Worm (Caenorhabditis elegans) whole organism, midembryonic: ENCODE results near the gene fkb-3.

Source experiments
- T22C8.4 ChIP-seq: fragments of 200-800 bp; sonication (Bioruptor generic); IDR thresholded peaks from 2 replicates; pipeline ENCODE4 v1.3.6; 2022; ENCODE audit warnings: missing genetic modification characterization, missing compliant biosample characterization
- cog-1 ChIP-seq: sonication (generic microtip); optimal IDR thresholded peaks from 2 replicates; lab custom pipeline; 2016; ENCODE audit warnings: missing genetic modification characterization, missing compliant biosample characterization
- flt-1 ChIP-seq: fragments of 200-800 bp; sonication (Bioruptor generic); IDR thresholded peaks from 2 replicates; pipeline ENCODE4 v1.3.6; 2022; ENCODE audit warnings: missing genetic modification characterization, missing compliant biosample characterization
- klf-2 ChIP-seq: fragments of 200-800 bp; sonication (Bioruptor generic); conservative IDR thresholded peaks from 2 replicates; pipeline ENCODE4 v1.3.6; 2022; ENCODE audit warnings: missing genetic modification reagents, missing genetic modification characterization, missing compliant biosample characterization
- med-1 ChIP-seq: sonication (generic microtip); optimal IDR thresholded peaks from 2 replicates; lab custom pipeline; 2017; ENCODE audit warnings: missing genetic modification characterization, mild to moderate bottlenecking, missing compliant biosample characterization, antibody characterized with exemption, missing genetic modification reagents; ENCODE audit not compliant: insufficient read depth
- ref-1 ChIP-seq: fragments of 200-800 bp; sonication (Bioruptor generic); conservative IDR thresholded peaks from 2 replicates; pipeline ENCODE4 v1.3.6; 2022; ENCODE audit warnings: missing genetic modification reagents, missing genetic modification characterization, missing compliant biosample characterization
- tab-1 ChIP-seq: fragments of 200-800 bp; sonication (Bioruptor generic); IDR thresholded peaks from 2 replicates; pipeline ENCODE4 v1.3.6; 2022; ENCODE audit warnings: missing genetic modification characterization, missing compliant biosample characterization
- ztf-23 ChIP-seq: fragments of 200-800 bp; sonication (Bioruptor generic); IDR thresholded peaks from 2 replicates; pipeline ENCODE4 v1.3.6; 2022; ENCODE audit warnings: missing genetic modification reagents, missing genetic modification characterization, missing compliant biosample characterization
- ztf-29 ChIP-seq: fragments of 200-800 bp; sonication (Bioruptor generic); IDR thresholded peaks from 2 replicates; pipeline ENCODE4 v1.3.6; 2022; ENCODE audit warnings: missing genetic modification reagents, missing genetic modification characterization, missing compliant biosample characterization

fkb-3 gene

DNA sequence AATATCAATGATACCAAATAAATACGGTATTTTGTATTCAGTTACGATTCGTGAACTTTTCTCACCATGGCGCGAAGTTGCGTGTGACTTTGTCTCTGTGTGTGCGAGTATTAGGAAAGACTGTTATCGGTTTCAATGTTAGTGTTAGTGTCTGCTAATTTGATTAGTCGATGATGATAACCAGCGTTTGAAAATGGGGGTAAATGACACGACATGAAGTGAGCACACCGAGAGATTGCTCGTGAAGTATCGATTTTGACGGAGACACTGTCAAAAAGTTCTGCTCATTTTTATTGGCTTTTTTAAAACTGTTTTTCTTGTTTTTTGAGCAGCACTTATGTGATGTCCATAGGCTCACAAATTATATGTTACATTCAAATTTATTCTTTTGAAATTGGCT is 26.6 kb upstream of the fkb-3 start:
- no peak for TF ChIP-seq ztf-23 (GFP tag; lab: Robert Waterston, UW)
- TF ChIP-seq T22C8.4 (GFP tag; lab: Robert Waterston, UW): no peak
- TF ChIP-seq tab-1: no peak
- TF ChIP-seq cog-1 (tag; lab: Kevin White, UChicago): no peak
- TF ChIP-seq ref-1: no peak
- no peak for TF ChIP-seq flt-1
- no peak for TF ChIP-seq med-1
- TF ChIP-seq ztf-29 (GFP tag; lab: Robert Waterston, UW): no peak
- TF ChIP-seq klf-2: no peak

DNA sequence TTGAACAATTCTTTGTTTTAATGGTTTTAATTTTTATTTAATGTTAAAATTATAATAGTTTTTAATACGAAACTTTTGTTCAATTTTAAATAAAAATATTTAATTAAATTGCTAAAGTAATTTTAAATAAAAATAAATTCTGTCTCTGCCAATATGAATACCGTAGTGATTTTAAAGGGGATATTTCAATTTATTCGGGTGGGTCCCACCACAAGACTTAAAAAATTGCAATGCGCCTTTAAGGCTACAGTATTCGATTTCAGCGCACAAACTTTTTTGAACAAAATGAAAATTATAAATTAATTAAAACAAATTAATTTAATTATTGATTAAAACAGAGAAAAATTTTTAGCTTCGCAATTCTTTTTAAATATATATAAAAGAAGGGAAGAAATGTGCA is 25.9 kb upstream of the fkb-3 start:
- TF ChIP-seq T22C8.4 (GFP tag; lab: Robert Waterston, UW): no peak
- no peak for TF ChIP-seq ztf-23 (GFP tag; lab: Robert Waterston, UW)
- TF ChIP-seq med-1: no peak
- no peak for TF ChIP-seq ref-1
- TF ChIP-seq tab-1: no peak
- no peak for TF ChIP-seq ztf-29 (GFP tag; lab: Robert Waterston, UW)
- TF ChIP-seq klf-2: no peak
- no peak for TF ChIP-seq flt-1
- TF ChIP-seq cog-1 (tag; lab: Kevin White, UChicago): no peak

DNA sequence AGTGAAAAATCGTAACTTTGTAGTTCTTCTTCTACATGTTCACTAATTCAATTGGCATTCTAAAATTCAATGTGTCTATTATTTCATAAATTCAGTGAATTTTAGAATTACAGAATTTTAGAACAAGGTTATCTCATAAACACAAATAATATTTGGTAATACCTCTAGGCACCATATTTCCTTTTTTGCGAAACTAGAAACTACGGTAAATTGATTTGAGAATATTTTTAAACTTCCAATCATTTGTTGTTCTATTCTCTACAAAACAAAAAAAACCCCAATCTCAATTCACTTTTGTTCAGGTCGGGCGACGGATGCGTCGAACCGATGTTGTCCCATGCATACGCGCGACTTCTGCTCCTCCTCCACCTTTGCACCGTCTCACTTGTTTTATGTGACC is 25.1 kb upstream of the fkb-3 start, which contains the start of gene F09G2.1:
TSS of gene F09G2.1 (plus strand) at position 301 of the 400 bp plus-strand sequence.
- no peak for TF ChIP-seq cog-1 (tag; lab: Kevin White, UChicago)

DNA sequence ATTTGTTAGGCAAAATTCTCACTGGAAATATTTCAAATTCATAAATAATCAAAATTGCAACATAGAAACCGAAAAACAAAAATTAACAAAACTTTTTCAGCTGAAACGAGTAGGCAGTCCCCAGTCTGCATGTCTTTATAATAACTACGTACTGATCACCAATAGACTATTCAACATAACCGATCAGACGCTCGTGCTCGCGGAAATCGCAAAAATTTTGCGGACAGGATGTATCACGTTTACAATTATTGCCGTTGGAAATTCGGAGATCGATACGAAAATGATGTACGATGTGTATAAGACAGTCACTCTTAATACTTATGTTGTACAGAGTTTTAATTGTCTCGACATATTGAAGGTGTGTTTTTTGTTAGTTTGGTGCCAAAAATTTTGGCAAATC is 23.7 kb upstream of the fkb-3 start:
- TF ChIP-seq cog-1 (tag; lab: Kevin White, UChicago) (no peak), tab-1 (no peak), klf-2 (no peak), ref-1 (no peak)

DNA sequence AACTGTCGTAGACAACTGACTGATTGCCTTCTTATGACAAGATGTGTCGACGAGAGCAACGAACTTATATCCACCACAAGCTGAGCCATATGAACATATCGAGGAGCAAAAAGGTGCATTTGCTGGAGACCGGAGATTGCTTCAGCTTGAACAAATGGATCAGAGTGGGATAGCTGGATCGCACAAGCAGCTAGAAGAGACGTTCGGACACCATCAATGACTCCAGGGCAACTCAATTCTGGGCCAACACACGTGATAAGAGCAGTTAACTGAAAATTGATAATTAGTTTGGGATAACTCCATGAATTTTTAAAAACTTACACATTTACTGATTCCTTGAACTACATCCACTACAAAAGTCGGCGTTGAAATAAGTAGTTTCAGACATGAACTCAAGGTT is 16.0 kb upstream of the fkb-3 start:
- TF ChIP-seq med-1: no peak
- TF ChIP-seq flt-1: no peak
- TF ChIP-seq T22C8.4 (GFP tag; lab: Robert Waterston, UW): no peak
- TF ChIP-seq cog-1 (tag; lab: Kevin White, UChicago): no peak
- no peak for TF ChIP-seq ztf-23 (GFP tag; lab: Robert Waterston, UW)
- no peak for TF ChIP-seq tab-1
- no peak for TF ChIP-seq klf-2
- TF ChIP-seq ref-1: no peak
- TF ChIP-seq ztf-29 (GFP tag; lab: Robert Waterston, UW): no peak

DNA sequence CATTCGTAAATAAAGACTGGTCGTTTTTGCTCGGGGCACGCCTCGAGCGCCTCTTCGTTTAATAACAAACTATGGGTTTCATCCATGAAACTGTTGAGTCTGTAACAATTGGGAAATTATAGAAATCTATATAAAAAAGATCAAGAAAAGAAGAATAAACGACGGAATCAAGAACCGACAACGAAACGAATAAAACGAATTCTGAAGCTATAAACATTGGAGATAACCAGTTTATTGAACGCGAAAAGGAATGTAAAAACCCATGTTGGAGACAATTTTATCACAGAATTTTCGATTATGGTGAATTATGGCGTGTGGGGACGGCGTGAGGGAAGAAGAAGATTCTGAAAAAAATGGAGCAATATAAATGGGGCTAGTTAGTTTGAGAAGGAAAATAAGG is 10.2 kb upstream of the fkb-3 start, which contains the start of gene soap-1:
TSS of gene soap-1 (minus strand) at position 101 of the 400 bp plus-strand sequence.
- TF ChIP-seq tab-1 (no peak), flt-1 (no peak), med-1 (no peak), klf-2 (no peak), ref-1 (no peak), T22C8.4 (GFP tag; lab: Robert Waterston, UW) (no peak), ztf-29 (GFP tag; lab: Robert Waterston, UW) (no peak), cog-1 (tag; lab: Kevin White, UChicago) (no peak), ztf-23 (GFP tag; lab: Robert Waterston, UW) (no peak)

DNA sequence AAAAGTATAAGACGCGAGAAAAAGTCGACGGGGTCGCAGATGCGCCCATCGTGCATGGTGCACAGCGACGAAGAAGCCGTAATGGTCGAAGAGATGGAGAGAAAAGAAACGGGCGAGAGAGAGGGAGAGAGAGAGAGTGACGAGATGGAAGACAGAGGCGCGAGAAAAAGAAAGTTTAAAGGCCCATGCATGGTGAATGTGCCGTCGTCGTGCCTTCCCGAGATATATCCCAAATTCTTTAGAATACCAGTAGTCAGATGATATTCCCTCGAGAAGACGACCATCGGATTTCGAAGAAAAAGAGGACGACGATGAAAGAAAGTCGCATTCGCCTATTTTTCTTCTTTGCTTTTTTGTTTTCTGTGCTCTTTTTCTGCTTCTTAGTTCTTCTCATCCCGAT is 9.0 kb upstream of the fkb-3 start:
- TF ChIP-seq T22C8.4 (GFP tag; lab: Robert Waterston, UW) (no peak), ref-1 (no peak), ztf-23 (GFP tag; lab: Robert Waterston, UW) (no peak), med-1 (no peak), ztf-29 (GFP tag; lab: Robert Waterston, UW) (no peak), tab-1 (no peak), flt-1 (no peak), cog-1 (tag; lab: Kevin White, UChicago) (no peak)

DNA sequence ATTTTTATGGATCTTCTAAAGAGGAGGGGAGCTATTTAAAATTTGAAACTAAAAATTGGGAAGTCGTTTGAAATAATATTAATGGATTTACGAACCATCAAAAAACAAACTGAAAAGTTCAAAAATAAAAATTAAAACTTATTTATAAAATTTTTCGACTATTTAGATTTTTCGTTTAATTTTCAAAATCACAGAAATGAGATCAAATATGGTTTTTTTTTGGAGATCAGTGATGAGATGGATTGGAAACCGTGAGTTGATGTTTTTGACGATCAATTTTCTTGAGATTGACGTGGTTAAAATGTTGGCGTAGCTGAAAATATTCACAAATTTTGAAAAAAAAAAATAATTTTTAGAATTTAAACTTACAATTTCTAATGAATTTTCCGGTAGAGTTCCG is 6.0 kb upstream of the fkb-3 start, which contains the start of gene C13F10.5:
TSS of gene C13F10.5 (minus strand) at position 101 of the 400 bp plus-strand sequence.
- TF ChIP-seq klf-2: no peak
- no peak for TF ChIP-seq T22C8.4 (GFP tag; lab: Robert Waterston, UW)
- TF ChIP-seq flt-1: no peak
- TF ChIP-seq ztf-29 (GFP tag; lab: Robert Waterston, UW): no peak
- no peak for TF ChIP-seq ref-1
- TF ChIP-seq med-1: no peak
- no peak for TF ChIP-seq tab-1
- TF ChIP-seq cog-1 (tag; lab: Kevin White, UChicago): no peak
- TF ChIP-seq ztf-23 (GFP tag; lab: Robert Waterston, UW): no peak

DNA sequence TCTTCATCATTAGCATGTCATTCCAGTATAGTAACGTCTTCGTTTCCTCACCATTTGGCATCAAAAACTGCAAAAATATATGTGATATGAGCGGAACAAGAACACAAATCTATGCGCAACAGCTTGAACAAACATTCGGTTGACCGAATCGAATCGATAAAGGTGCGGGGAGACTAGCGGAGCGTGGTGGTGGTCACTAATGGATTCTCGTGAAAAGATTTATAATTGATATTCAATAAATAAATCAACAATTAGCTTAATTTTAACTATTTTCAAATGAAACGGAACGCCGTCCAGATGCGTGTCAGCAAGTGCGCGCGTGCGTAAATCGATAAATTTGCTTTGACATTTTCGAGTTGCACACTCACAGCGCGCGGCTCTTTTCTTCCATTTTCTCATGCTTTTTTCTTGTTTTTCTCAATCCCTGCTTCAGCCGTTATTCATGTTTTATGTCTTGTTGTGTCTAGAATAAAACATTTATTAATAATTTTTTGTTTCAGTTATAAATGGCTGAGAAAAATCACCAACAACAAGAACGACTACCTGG is 4.0 kb upstream of the fkb-3 start, which contains the start of the genes C13F10.8, C13F10.6 and kxd-1:
TSS of gene C13F10.8 (minus strand) at position 51 of the 547 bp plus-strand sequence.
TSS of gene C13F10.6 (minus strand) at position 67 of the 547 bp plus-strand sequence.
TSS of gene kxd-1 (plus strand) at position 497 of the 547 bp plus-strand sequence.
- TF ChIP-seq ztf-23 (GFP tag; lab: Robert Waterston, UW) (no peak), ref-1 (no peak), tab-1 (no peak), med-1 (no peak), cog-1 (tag; lab: Kevin White, UChicago) (no peak), klf-2 (no peak), flt-1 (no peak), ztf-29 (GFP tag; lab: Robert Waterston, UW) (no peak), T22C8.4 (GFP tag; lab: Robert Waterston, UW) (no peak)

DNA sequence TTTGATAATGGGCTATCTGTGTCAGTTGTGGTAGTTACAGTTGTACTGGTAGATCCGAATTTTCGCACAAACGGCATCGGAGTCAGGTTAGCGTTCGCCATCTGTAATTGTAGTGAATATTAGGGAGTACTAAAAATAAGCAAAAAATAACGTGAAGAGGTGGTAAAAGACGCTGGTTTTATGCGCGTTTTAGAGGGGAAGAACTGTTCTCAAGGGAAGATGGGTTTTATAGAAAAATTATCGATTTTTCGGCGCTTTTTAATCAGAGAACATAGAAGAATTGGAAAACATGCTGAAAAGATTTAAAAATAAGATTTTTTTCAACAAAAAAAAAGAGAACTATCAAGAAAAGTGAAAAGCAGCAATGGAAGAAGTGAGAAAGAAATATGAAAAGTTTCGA is 1.9 kb upstream of the fkb-3 start, which contains the start of gene C13F10.7:
TSS of gene C13F10.7 (minus strand) at position 101 of the 400 bp plus-strand sequence.
- TF ChIP-seq ref-1: no peak
- TF ChIP-seq T22C8.4 (GFP tag; lab: Robert Waterston, UW): no peak
- TF ChIP-seq klf-2: no peak
- TF ChIP-seq cog-1 (tag; lab: Kevin White, UChicago): no peak
- TF ChIP-seq med-1: no peak
- no peak for TF ChIP-seq ztf-29 (GFP tag; lab: Robert Waterston, UW)
- TF ChIP-seq flt-1: no peak
- no peak for TF ChIP-seq tab-1
- TF ChIP-seq ztf-23 (GFP tag; lab: Robert Waterston, UW): no peak

DNA sequence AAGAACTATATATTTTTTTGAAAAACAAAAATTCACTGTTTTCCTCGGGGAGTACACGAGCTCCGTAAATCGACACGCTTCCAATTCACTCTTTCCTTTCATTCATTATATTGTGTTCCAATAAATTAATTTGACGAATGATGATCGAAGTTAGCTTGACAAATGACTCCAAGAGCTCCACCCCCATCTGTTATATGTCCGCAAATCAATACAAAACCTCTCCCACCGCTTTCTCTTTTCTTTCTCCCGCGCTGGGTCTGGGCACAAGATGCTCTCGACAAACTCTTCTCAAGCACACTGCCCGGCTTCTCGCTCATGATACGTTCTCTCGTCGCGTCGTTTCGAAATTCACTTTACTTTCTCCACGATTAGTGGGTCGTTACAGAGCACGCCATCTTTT is 1.1 kb upstream of the fkb-3 start, which contains the start of gene C13F10.1:
TSS of gene C13F10.1 (plus strand) at position 138 of the 400 bp plus-strand sequence.
- no peak for TF ChIP-seq tab-1
- TF ChIP-seq flt-1: no peak
- TF ChIP-seq klf-2: no peak
- TF ChIP-seq med-1: no peak
- TF ChIP-seq ztf-29 (GFP tag; lab: Robert Waterston, UW): no peak
